Fruit fly (Drosophila melanogaster) whole organism, wandering third instar larva: ENCODE measurements around the gene Tpt.

Experiments
- Abd-B ChIP-seq: fragments of >200 bp; optimal IDR thresholded peaks from 2 replicates; lab custom pipeline; 2017; ENCODE audit warnings: missing biosample characterization, missing genetic modification characterization
- CG32264 ChIP-seq: fragments of 200-800 bp; sonication (Bioruptor generic); optimal IDR thresholded peaks from 2 replicates; lab custom pipeline; 2016; ENCODE audit warnings: missing biosample characterization, missing genetic modification characterization
- CG9705 ChIP-seq: fragments of 200-800 bp; sonication (Bioruptor generic); optimal IDR thresholded peaks from 2 replicates; lab custom pipeline; 2018; ENCODE audit warnings: missing biosample characterization, mild to moderate bottlenecking, missing genetic modification characterization
- CrebA ChIP-seq: fragments of 200-800 bp; sonication (Bioruptor generic); optimal IDR thresholded peaks from 2 replicates; lab custom pipeline; 2016; ENCODE audit warnings: missing biosample characterization, mild to moderate bottlenecking, missing genetic modification characterization, borderline replicate concordance
- Dfd ChIP-seq: fragments of >200 bp; optimal IDR thresholded peaks from 2 replicates; lab custom pipeline; 2017; ENCODE audit warnings: missing biosample characterization, missing genetic modification characterization
- Dif ChIP-seq: fragments of 200-275, 200-300 bp; sonication (Bioruptor generic); optimal IDR thresholded peaks from 2 replicates; lab custom pipeline; 2018; ENCODE audit warnings: missing biosample characterization, missing genetic modification characterization; ENCODE audit not compliant: partially characterized antibody
- GATAd ChIP-seq: sonication (Bioruptor generic); optimal IDR thresholded peaks from 2 replicates; lab custom pipeline; 2016; ENCODE audit warnings: missing biosample characterization, missing genetic modification characterization
- HLH106 ChIP-seq: fragments of 200-800 bp; optimal IDR thresholded peaks from 3 replicates; lab custom pipeline; 2019; ENCODE audit warnings: missing biosample characterization, mild to moderate bottlenecking, missing genetic modification characterization, moderate library complexity
- Hnf4 ChIP-seq: fragments of 200-800 bp; sonication (Bioruptor generic); optimal IDR thresholded peaks from 2 replicates; lab custom pipeline; 2016; ENCODE audit warnings: missing biosample characterization, mild to moderate bottlenecking, missing genetic modification characterization
- Hr83 ChIP-seq: fragments of 200-300 bp; sonication (Bioruptor generic); optimal IDR thresholded peaks from 2 replicates; lab custom pipeline; 2016; ENCODE audit warnings: missing biosample characterization, mild to moderate bottlenecking, missing genetic modification characterization, moderate library complexity; ENCODE audit not compliant: poor library complexity, severe bottlenecking
- Jra ChIP-seq: sonication (Bioruptor generic); optimal IDR thresholded peaks from 2 replicates; lab custom pipeline; 2016; ENCODE audit warnings: missing biosample characterization, missing genetic modification characterization
- Mio ChIP-seq: sonication (Bioruptor generic); optimal IDR thresholded peaks from 2 replicates; lab custom pipeline; 2016; ENCODE audit warnings: missing biosample characterization, missing genetic modification characterization
- Myc ChIP-seq: fragments of >200 bp; optimal IDR thresholded peaks from 2 replicates; lab custom pipeline; 2017
- N ChIP-seq: fragments of >200 bp; optimal IDR thresholded peaks from 2 replicates; lab custom pipeline; 2018; ENCODE audit warnings: missing biosample characterization, missing external identifiers, missing genetic modification characterization
- OdsH ChIP-seq: fragments of 200-800 bp; sonication (Bioruptor generic); optimal IDR thresholded peaks from 2 replicates; lab custom pipeline; 2016; ENCODE audit warnings: missing biosample characterization, mild to moderate bottlenecking, missing genetic modification characterization
- Rel ChIP-seq, 2 experiments: fragments of 200-800 bp; sonication (Bioruptor generic) in 1 of 2; optimal IDR thresholded peaks; 2 replicates in 1 of 2; 3 replicates in 1 of 2; lab custom pipeline; 2016 to 2019; ENCODE audit warnings: mild to moderate bottlenecking in 2 of 2, missing biosample characterization in 2 of 2, missing genetic modification characterization in 2 of 2, moderate library complexity in 1 of 2
- Sp1 ChIP-seq: fragments of 200-800 bp; sonication (Bioruptor generic); optimal IDR thresholded peaks from 3 replicates; lab custom pipeline; 2019; ENCODE audit warnings: missing biosample characterization, mild to moderate bottlenecking, missing genetic modification characterization, moderate library complexity
- br ChIP-seq: fragments of 200-800 bp; sonication (Bioruptor generic); optimal IDR thresholded peaks from 2 replicates; lab custom pipeline; 2016; ENCODE audit warnings: missing biosample characterization, missing genetic modification characterization
- dsf ChIP-seq: sonication (Bioruptor generic); optimal IDR thresholded peaks from 2 replicates; lab custom pipeline; 2016; ENCODE audit warnings: missing biosample characterization, missing genetic modification characterization, borderline replicate concordance
- ey ChIP-seq: fragments of 200-800 bp; sonication (Bioruptor generic); optimal IDR thresholded peaks from 2 replicates; lab custom pipeline; 2016; ENCODE audit warnings: missing biosample characterization, missing genetic modification characterization
- foxo ChIP-seq, 2 experiments: fragments of 200-800 bp; sonication (Bioruptor generic); optimal IDR thresholded peaks; 2 replicates in 1 of 2; 3 replicates in 1 of 2; lab custom pipeline; 2016 to 2017; ENCODE audit warnings: missing biosample characterization in 2 of 2, missing genetic modification characterization in 2 of 2
- fru ChIP-seq: fragments of 200-800 bp; sonication (Bioruptor generic); optimal IDR thresholded peaks from 3 replicates; lab custom pipeline; 2016; ENCODE audit warnings: missing biosample characterization, mild to moderate bottlenecking, missing genetic modification characterization
- h ChIP-seq: fragments of 200-800 bp; sonication (Bioruptor generic); optimal IDR thresholded peaks from 3 replicates; lab custom pipeline; 2016; ENCODE audit warnings: missing biosample characterization, mild to moderate bottlenecking, missing genetic modification characterization
- jim ChIP-seq: fragments of 175-275, 200-325 bp; sonication (Bioruptor generic); optimal IDR thresholded peaks from 2 replicates; lab custom pipeline; 2016; ENCODE audit warnings: missing biosample characterization, mild to moderate bottlenecking, missing genetic modification characterization
- lola ChIP-seq: fragments of >200 bp; optimal IDR thresholded peaks from 2 replicates; lab custom pipeline; 2017; ENCODE audit warnings: missing biosample characterization, missing genetic modification characterization
- rgr ChIP-seq: fragments of 200-800 bp; sonication (Bioruptor generic); optimal IDR thresholded peaks from 3 replicates; lab custom pipeline; 2016; ENCODE audit warnings: missing biosample characterization, mild to moderate bottlenecking, missing genetic modification characterization
- sage ChIP-seq: fragments of 200-800 bp; sonication (Bioruptor generic); optimal IDR thresholded peaks from 2 replicates; lab custom pipeline; 2016; ENCODE audit warnings: missing biosample characterization, mild to moderate bottlenecking, missing genetic modification characterization
- sv ChIP-seq: fragments of 200-800 bp; sonication (Bioruptor generic); optimal IDR thresholded peaks from 3 replicates; lab custom pipeline; 2016; ENCODE audit warnings: missing biosample characterization, missing genetic modification characterization
- tai ChIP-seq: sonication (Bioruptor generic); optimal IDR thresholded peaks from 2 replicates; lab custom pipeline; 2016; ENCODE audit warnings: missing biosample characterization, missing genetic modification characterization
- usp ChIP-seq: fragments of >200 bp; optimal IDR thresholded peaks from 2 replicates; lab custom pipeline; 2017; ENCODE audit warnings: missing biosample characterization, missing genetic modification characterization
- woc ChIP-seq: sonication (Bioruptor generic); optimal IDR thresholded peaks from 2 replicates; lab custom pipeline; 2016; ENCODE audit warnings: missing biosample characterization, mild to moderate bottlenecking, missing genetic modification characterization

The Tpt gene

DNA sequence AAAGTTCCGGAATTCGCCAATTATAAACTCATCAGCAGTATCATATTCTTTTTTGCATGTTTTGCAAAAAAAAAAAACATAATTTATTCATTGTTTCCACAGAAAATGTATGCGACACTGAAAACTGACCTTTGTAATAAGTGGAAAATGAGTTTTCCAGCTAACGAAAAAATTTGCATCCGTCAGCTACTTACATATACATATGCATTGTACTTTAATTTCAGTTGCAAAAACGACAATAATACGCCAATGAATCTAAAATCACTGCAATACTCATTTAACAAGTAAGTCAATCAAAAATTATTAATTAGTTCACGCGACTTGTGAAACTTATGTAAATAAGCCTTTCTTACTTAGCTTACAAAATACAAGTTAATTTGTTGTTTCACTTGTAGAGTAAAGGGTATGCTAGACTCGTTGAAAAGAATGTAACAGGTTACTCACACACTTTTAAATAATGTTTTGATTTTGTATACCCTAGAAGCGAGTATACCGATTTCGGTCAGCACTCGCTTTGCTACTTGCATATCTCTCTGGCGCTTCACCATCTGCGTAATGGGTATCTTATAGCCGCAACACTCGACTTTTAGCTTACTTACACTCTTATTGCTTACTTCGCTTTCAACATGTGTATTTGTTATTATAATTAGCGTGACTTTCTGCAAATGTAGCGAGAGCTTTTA, 6.2 kb downstream of the Tpt start (continued):
- TF ChIP-seq Hnf4 (no peak), Mio (no peak)

DNA sequence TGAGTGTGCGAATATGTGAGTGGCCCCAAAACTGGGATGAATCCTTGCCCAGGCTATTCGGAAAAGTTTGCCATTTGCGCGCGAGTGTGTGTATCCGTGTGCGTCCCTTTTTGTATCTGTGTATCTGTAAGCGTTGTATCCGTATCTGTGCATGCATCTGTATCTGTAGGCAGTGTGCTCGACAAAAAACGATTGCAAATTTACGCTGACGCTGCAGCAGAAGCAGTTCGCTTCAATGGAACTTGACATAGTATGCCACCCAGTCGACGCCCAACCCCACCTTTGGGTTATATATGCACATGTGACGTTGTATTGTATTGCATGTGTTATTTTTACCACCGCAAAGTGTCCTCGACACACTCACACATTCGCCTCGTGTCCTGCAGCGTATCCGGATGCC, 8.9 kb downstream of the Tpt start:
- TF ChIP-seq Dfd (GFP tag; lab: Kevin White, UChicago) (no peak), Rel (GFP tag; optimal IDR thresholded peaks at IDR 0.05; lab: Kevin White, UChicago) (no peak), Rel (tag; optimal IDR thresholded peaks at IDR 0.05; lab: Kevin White, UChicago) (no peak), woc (GFP tag; lab: Kevin White, UChicago) (no peak), CrebA (no peak), Abd-B (no peak), CG32264 (no peak), jim (no peak), CG9705 (GFP tag; lab: Kevin White, UChicago) (no peak), sage (GFP tag; lab: Kevin White, UChicago) (no peak), Dif (no peak), h (no peak), Hnf4 (no peak)
- TF ChIP-seq, all 38 proteins: peak for 0

DNA sequence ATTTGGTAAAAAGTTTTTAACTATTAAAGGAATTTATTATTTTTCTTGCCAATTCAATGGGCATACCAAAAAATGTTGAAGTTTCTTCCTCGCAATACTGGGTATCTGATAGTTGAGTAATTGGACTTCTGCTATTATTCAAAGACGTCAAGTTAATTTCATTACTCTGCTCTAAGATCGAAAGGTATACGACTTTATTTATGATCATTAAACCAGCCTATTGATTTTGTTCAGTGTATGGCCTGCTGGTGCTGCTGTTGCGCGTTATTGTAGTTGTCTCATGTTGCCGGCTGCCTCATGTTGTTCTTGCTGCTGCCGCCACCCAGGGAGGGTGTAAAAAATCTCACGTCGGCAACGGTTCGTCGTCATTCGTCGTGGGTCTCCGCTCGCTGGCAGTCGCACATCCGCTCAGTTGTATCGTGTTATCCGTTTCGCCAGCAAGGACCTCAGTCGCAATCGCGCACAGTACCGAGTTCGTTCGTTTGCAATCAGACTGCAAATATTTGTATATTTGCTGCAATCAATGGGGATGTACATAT, 9.4 kb downstream of the Tpt start, which contains the start of gene CG7120:
TSS of gene CG7120 (plus strand) at position 371 of the 539 bp plus-strand sequence.
- peak; percentile 51 for TF ChIP-seq fru (GFP tag; lab: Kevin White, UChicago)
- TF ChIP-seq HLH106, result peak; percentile 57
- TF ChIP-seq N (GFP tag; lab: Kevin White, UChicago), result no peak
- no peak for TF ChIP-seq sv (GFP tag; lab: Kevin White, UChicago)
- TF ChIP-seq h, result peak; percentile 57
- TF ChIP-seq foxo (GFP tag; optimal IDR thresholded peaks at IDR 0.05; lab: Kevin White, UChicago), result peak in 1 of 2 experiments; percentile 51

DNA sequence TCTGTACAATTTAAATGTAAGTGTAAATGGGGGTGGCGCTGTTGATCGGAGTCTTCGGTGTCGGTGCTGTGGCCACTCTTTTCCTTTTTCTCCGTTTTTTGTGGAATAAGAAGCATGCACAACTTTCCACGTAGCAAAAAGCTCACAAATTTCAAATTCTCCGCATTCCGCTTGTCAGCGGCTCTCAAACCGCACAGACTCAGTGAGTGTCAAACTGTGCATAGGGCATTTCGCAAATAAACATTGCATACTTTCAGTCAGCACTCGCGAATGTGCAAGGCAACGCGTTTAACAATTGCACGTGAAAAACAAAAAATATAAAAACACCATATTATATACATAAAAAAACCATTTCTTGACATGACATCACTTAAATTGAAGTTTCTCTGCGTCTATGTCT, 10.1 kb downstream of the Tpt start:
- no peak for TF ChIP-seq Sp1 (GFP tag; lab: Kevin White, UChicago)
- TF ChIP-seq ey (GFP tag; lab: Kevin White, UChicago), result no peak
- TF ChIP-seq OdsH (GFP tag; lab: Kevin White, UChicago), result no peak
- peak; percentile 1 for TF ChIP-seq rgr
- TF ChIP-seq sage (GFP tag; lab: Kevin White, UChicago), result no peak
- TF ChIP-seq Myc (lab: Kevin White, UChicago), result peak; percentile 91

DNA sequence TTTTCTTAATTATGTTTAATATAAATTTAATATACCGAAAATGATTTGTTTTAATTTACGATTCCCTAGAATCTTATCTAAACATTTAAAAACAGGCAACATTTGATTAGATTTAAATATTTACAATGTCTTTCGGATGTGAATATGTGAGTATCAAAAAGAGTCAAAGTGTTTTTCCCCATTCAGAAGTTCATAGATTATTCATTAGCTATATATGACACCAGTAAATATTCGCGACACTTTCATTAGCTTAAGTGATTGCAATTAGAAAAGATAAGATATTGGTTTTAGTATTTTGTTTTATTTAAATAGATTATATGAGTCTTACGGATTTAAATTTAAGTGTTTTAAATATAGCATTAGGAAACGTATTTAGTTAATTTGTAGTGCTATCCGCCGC, 10.9 kb downstream of the Tpt start:
- TF ChIP-seq Rel (GFP tag; optimal IDR thresholded peaks at IDR 0.05; lab: Kevin White, UChicago), result no peak
- peak; percentile 86 for TF ChIP-seq Rel (tag; optimal IDR thresholded peaks at IDR 0.05; lab: Kevin White, UChicago)
- no peak for TF ChIP-seq sv (GFP tag; lab: Kevin White, UChicago)

DNA sequence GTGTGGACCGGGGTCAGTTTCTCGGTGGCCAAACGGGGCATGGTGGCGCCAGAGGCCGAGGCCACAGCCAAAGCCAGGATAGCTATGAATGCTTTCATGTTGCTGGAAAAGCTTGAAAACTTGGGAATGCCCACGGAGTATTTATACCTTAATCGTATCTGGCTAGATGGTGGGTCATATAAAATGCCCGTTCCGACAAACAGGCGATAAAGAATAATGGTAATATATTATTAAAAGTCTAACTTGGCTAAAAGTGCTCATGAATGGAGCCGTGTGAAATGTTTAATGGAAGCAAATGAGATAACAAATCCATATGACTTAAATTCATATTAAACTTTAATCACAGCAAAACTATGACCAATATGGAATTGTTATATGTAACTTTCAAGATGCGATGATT, 11.5 kb downstream of the Tpt start, which contains the start of gene Jon66Cii:
TSS of gene Jon66Cii (minus strand) at position 101 of the 400 bp plus-strand sequence.
- TF ChIP-seq Jra (GFP tag; lab: Kevin White, UChicago) (no peak), GATAd (GFP tag; lab: Kevin White, UChicago) (no peak), OdsH (GFP tag; lab: Kevin White, UChicago) (no peak), Hnf4 (no peak), woc (GFP tag; lab: Kevin White, UChicago) (no peak), CG32264 (no peak), CG9705 (GFP tag; lab: Kevin White, UChicago) (no peak), HLH106 (no peak), sage (GFP tag; lab: Kevin White, UChicago) (no peak), dsf (GFP tag; lab: Kevin White, UChicago) (no peak), sv (GFP tag; lab: Kevin White, UChicago) (no peak)

DNA sequence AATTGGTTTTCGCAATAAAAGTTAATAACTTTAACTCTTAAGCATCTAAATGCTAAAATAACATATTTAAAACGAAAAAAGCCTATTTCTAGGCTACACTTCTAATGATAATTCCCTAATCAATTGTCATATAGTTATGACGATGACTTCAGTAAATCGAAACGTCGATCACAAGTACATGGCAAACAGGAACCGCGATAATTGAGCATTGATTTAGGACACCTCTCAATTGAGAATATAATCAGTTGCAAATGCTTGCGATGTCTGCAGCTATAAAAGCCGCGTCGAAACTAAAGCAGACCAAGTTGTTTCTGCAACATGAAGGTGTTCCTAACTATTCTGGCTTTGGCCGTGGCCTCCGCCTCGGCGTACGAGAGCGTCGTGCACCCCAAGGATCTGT, 13.8 kb downstream of the Tpt start, which contains the start of gene Jon66Ci:
TSS of gene Jon66Ci (plus strand) at position 301 of the 400 bp plus-strand sequence.
- TF ChIP-seq tai (no peak), CG9705 (GFP tag; lab: Kevin White, UChicago) (no peak), dsf (GFP tag; lab: Kevin White, UChicago) (no peak), fru (GFP tag; lab: Kevin White, UChicago) (no peak), Hr83 (no peak), sage (GFP tag; lab: Kevin White, UChicago) (no peak), Dfd (GFP tag; lab: Kevin White, UChicago) (no peak), GATAd (GFP tag; lab: Kevin White, UChicago) (no peak), HLH106 (no peak), lola (GFP tag; lab: Kevin White, UChicago) (no peak), jim (no peak), OdsH (GFP tag; lab: Kevin White, UChicago) (no peak), usp (GFP tag; lab: Kevin White, UChicago) (no peak), br (GFP tag; lab: Kevin White, UChicago) (no peak), woc (GFP tag; lab: Kevin White, UChicago) (no peak), CrebA (no peak)
